Worm (Caenorhabditis elegans) whole organism, mixed stage, embryonic: Measurements from ENCODE around the gene his-70.

Source experiments
- bed-3 ChIP-seq: fragments of 200-800 bp; sonication (Bioruptor generic); optimal IDR thresholded peaks from 3 replicates; lab custom pipeline; 2018; ENCODE audit warnings: mild to moderate bottlenecking, missing genetic modification characterization, moderate library complexity, missing compliant biosample characterization
- blmp-1 ChIP-seq: fragments of 150-350 bp; optimal IDR thresholded peaks from 2 replicates; lab custom pipeline; 2014; ENCODE audit warnings: missing biosample characterization, missing genetic modification characterization
- ceh-39 ChIP-seq: fragments of 150-350 bp; optimal IDR thresholded peaks from 2 replicates; lab custom pipeline; 2014; ENCODE audit warnings: missing biosample characterization, missing genetic modification characterization
- ceh-43 ChIP-seq: fragments of 200-800 bp; sonication (Bioruptor generic); optimal IDR thresholded peaks from 2 replicates; lab custom pipeline; 2018; ENCODE audit warnings: mild to moderate bottlenecking, missing genetic modification characterization, moderate library complexity, missing compliant biosample characterization
- ceh-83 ChIP-seq: fragments of 200-800 bp; sonication (Bioruptor generic); optimal IDR thresholded peaks from 2 replicates; lab custom pipeline; 2018; ENCODE audit warnings: mild to moderate bottlenecking, missing genetic modification characterization, missing compliant biosample characterization
- ces-1 ChIP-seq: fragments of 150-350 bp; optimal IDR thresholded peaks from 2 replicates; lab custom pipeline; 2014; ENCODE audit warnings: missing biosample characterization, missing genetic modification reagents, missing genetic modification characterization
- cnd-1 ChIP-seq: fragments of 200-800 bp; sonication (Bioruptor generic); optimal IDR thresholded peaks from 2 replicates; lab custom pipeline; 2018; ENCODE audit warnings: mild to moderate bottlenecking, missing genetic modification characterization, missing compliant biosample characterization
- drap-1 ChIP-seq: fragments of 200-800 bp; sonication (Bioruptor generic); optimal IDR thresholded peaks from 3 replicates; lab custom pipeline; 2018; ENCODE audit warnings: mild to moderate bottlenecking, missing genetic modification characterization, missing compliant biosample characterization
- elt-1 ChIP-seq: sonication (generic microtip); optimal IDR thresholded peaks from 2 replicates; lab custom pipeline; 2017; ENCODE audit warnings: missing genetic modification characterization, mild to moderate bottlenecking, missing compliant biosample characterization, antibody characterized with exemption, moderate library complexity, borderline replicate concordance; ENCODE audit not compliant: insufficient read depth
- ham-2 ChIP-seq: fragments of 200-800 bp; sonication (Bioruptor generic); optimal IDR thresholded peaks from 2 replicates; lab custom pipeline; 2018; ENCODE audit warnings: mild to moderate bottlenecking, missing genetic modification characterization, missing compliant biosample characterization
- hlh-1 ChIP-seq: fragments of 150-350 bp; optimal IDR thresholded peaks from 2 replicates; lab custom pipeline; 2014; ENCODE audit warnings: missing biosample characterization, missing genetic modification reagents, missing genetic modification characterization
- lin-13 ChIP-seq: fragments of 150-350 bp; optimal IDR thresholded peaks from 2 replicates; lab custom pipeline; 2014; ENCODE audit warnings: missing biosample characterization, missing genetic modification characterization
- lin-32 ChIP-seq: fragments of 200-800 bp; sonication (Bioruptor generic); optimal IDR thresholded peaks from 2 replicates; lab custom pipeline; 2018; ENCODE audit warnings: mild to moderate bottlenecking, missing genetic modification characterization, missing compliant biosample characterization
- lsy-2 ChIP-seq: fragments of 150-350 bp; optimal IDR thresholded peaks from 2 replicates; lab custom pipeline; 2014; ENCODE audit warnings: missing biosample characterization, missing genetic modification characterization
- mab-5 ChIP-seq: fragments of 150-350 bp; optimal IDR thresholded peaks from 2 replicates; lab custom pipeline; 2014; ENCODE audit warnings: missing biosample characterization, missing genetic modification characterization
- mep-1 ChIP-seq: fragments of 150-350 bp; optimal IDR thresholded peaks from 2 replicates; lab custom pipeline; 2017; ENCODE audit warnings: missing biosample characterization, missing genetic modification reagents, missing genetic modification characterization, inconsistent platforms
- mls-2 ChIP-seq: sonication (generic microtip); optimal IDR thresholded peaks from 2 replicates; lab custom pipeline; 2016; ENCODE audit warnings: mild to moderate bottlenecking, missing genetic modification characterization, moderate library complexity, missing compliant biosample characterization
- nhr-12 ChIP-seq: fragments of 150-350 bp; optimal IDR thresholded peaks from 2 replicates; lab custom pipeline; 2014; ENCODE audit warnings: missing biosample characterization, missing genetic modification characterization
- nhr-2 ChIP-seq: fragments of 150-350 bp; optimal IDR thresholded peaks from 2 replicates; lab custom pipeline; 2014; ENCODE audit warnings: missing biosample characterization, missing genetic modification characterization
- nhr-237 ChIP-seq: fragments of 150-350 bp; optimal IDR thresholded peaks from 2 replicates; lab custom pipeline; 2014; ENCODE audit warnings: missing biosample characterization, missing genetic modification characterization
- nhr-28 ChIP-seq: fragments of 150-350 bp; optimal IDR thresholded peaks from 2 replicates; lab custom pipeline; 2014; ENCODE audit warnings: missing biosample characterization, missing genetic modification characterization
- nhr-76 ChIP-seq: sonication (generic microtip); optimal IDR thresholded peaks from 2 replicates; lab custom pipeline; 2017; ENCODE audit warnings: missing biosample characterization, missing genetic modification characterization
- pha-4 ChIP-seq: fragments of 150-350 bp; optimal IDR thresholded peaks from 2 replicates; lab custom pipeline; 2018; ENCODE audit warnings: missing biosample characterization, missing genetic modification reagents, missing genetic modification characterization
- sem-2 ChIP-seq: fragments of 200-800 bp; sonication (Bioruptor generic); optimal IDR thresholded peaks from 2 replicates; lab custom pipeline; 2018; ENCODE audit warnings: mild to moderate bottlenecking, missing genetic modification characterization, missing compliant biosample characterization
- snpc-4 ChIP-seq: fragments of 150-350 bp; optimal IDR thresholded peaks from 2 replicates; lab custom pipeline; 2014; ENCODE audit warnings: missing biosample characterization, missing genetic modification characterization
- sptf-1 ChIP-seq: sonication (generic microtip); optimal IDR thresholded peaks from 2 replicates; lab custom pipeline; 2017; ENCODE audit warnings: mild to moderate bottlenecking, missing genetic modification characterization, moderate library complexity, missing compliant biosample characterization
- tbx-8 ChIP-seq: fragments of 200-800 bp; sonication (Bioruptor generic); optimal IDR thresholded peaks from 2 replicates; lab custom pipeline; 2018; ENCODE audit warnings: mild to moderate bottlenecking, missing genetic modification characterization, moderate library complexity, missing compliant biosample characterization
- unc-120 ChIP-seq: sonication (generic microtip); optimal IDR thresholded peaks from 2 replicates; lab custom pipeline; 2017; ENCODE audit warnings: missing genetic modification characterization, missing compliant biosample characterization; ENCODE audit not compliant: poor library complexity, severe bottlenecking
- unc-39 ChIP-seq: fragments of 150-350 bp; optimal IDR thresholded peaks from 2 replicates; lab custom pipeline; 2014; ENCODE audit warnings: missing biosample characterization, missing genetic modification characterization
- unc-62 ChIP-seq: fragments of 150-350 bp; optimal IDR thresholded peaks from 2 replicates; lab custom pipeline; 2014; ENCODE audit warnings: missing biosample characterization, missing genetic modification reagents, missing genetic modification characterization
- zip-8 ChIP-seq: fragments of 150-350 bp; optimal IDR thresholded peaks from 2 replicates; lab custom pipeline; 2014; ENCODE audit warnings: missing biosample characterization, missing genetic modification characterization
- ztf-11 ChIP-seq: fragments of 150-350 bp; optimal IDR thresholded peaks from 2 replicates; lab custom pipeline; 2014; ENCODE audit warnings: missing biosample characterization, missing genetic modification characterization

The his-70 gene

DNA sequence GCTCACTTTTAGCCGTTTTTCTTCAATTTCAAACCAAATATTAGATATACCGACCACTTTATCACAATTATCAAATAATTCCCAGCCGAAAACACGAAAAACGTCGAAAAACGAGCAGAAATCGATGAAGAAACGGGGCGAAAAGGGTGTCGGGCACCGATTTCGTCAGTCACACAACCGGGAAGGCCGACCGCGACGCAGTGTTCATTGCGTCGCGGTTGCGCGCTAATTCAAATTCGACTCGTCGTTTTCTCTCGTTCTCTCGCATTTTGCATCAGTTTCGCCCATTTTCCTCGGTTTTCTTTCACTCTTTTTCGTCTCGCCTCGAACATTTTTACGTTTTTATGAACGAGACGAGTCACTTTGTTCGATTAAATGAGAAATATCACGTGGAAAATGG, 27.6 kb upstream of the his-70 start:
- TF ChIP-seq drap-1 (no peak), nhr-12 (tag; lab: Kevin White, UChicago) (no peak), unc-120 (tag; lab: Kevin White, UChicago) (peak; percentile 16), bed-3 (GFP tag; lab: Kevin White, UChicago) (no peak), ceh-39 (tag; lab: Kevin White, UChicago) (peak; percentile 68), sptf-1 (tag; lab: Kevin White, UChicago) (peak; percentile 45), lsy-2 (peak; percentile 79), pha-4 (peak; percentile 74), ceh-43 (GFP tag; lab: Kevin White, UChicago) (no peak), hlh-1 (tag; lab: Kevin White, UChicago) (peak; percentile 43), ces-1 (peak; percentile 83), sem-2 (GFP tag; lab: Kevin White, UChicago) (no peak), nhr-237 (tag; lab: Kevin White, UChicago) (peak; percentile 54), mep-1 (peak; percentile 77), ham-2 (GFP tag; lab: Kevin White, UChicago) (peak; percentile 24), blmp-1 (no peak), lin-13 (tag; lab: Kevin White, UChicago) (peak; percentile 79), ceh-83 (GFP tag; lab: Kevin White, UChicago) (peak; percentile 27), unc-39 (tag; lab: Kevin White, UChicago) (no peak), mls-2 (tag; lab: Kevin White, UChicago) (peak; percentile 27)

ce11 chrIII:4087064-4087463, 27.1 kb upstream of the his-70 start:
- TF ChIP-seq unc-120 (tag; lab: Kevin White, UChicago) = no peak
- no peak for TF ChIP-seq mls-2 (tag; lab: Kevin White, UChicago)
- TF ChIP-seq ces-1 = no peak
- no peak for TF ChIP-seq pha-4
- no peak for TF ChIP-seq mab-5 (tag; lab: Kevin White, UChicago)
- TF ChIP-seq sem-2 (GFP tag; lab: Kevin White, UChicago) = no peak
- TF ChIP-seq lin-13 (tag; lab: Kevin White, UChicago) = no peak
- TF ChIP-seq mep-1 = no peak
- no peak for TF ChIP-seq nhr-28
- no peak for TF ChIP-seq tbx-8 (GFP tag; lab: Kevin White, UChicago)
- no peak for TF ChIP-seq nhr-2 (tag; lab: Kevin White, UChicago)
- TF ChIP-seq ham-2 (GFP tag; lab: Kevin White, UChicago) = no peak
- no peak for TF ChIP-seq bed-3 (GFP tag; lab: Kevin White, UChicago)
- no peak for TF ChIP-seq ztf-11 (tag; lab: Kevin White, UChicago)
- TF ChIP-seq nhr-237 (tag; lab: Kevin White, UChicago) = no peak
- TF ChIP-seq zip-8 (tag; lab: Kevin White, UChicago) = no peak
- no peak for TF ChIP-seq nhr-76 (tag; lab: Kevin White, UChicago)
- no peak for TF ChIP-seq blmp-1
- no peak for TF ChIP-seq snpc-4 (tag; lab: Kevin White, UChicago)
- TF ChIP-seq, all 35 proteins: peak for 0

DNA sequence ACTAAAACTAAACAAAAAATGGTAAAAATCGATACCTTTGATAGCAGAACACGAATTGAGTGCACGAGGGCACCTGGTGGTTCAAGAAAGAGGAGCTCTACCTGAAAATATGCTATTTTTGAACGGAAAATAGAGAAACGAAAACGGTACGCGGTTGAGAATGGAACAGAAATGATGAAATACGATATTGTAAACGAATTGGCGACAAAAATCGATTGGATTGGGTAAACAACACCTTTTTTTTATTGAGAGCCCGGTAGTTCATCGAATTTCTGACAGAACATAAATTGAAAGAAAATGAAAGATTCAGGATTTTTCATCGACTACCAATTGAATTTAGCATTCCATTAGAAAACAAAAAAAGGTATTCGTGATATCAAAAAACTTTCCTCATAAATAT, 26.6 kb upstream of the his-70 start, which contains the start of gene kin-19:
Gene kin-19, minus strand, starts transcription at position 101 of the 400 bp plus-strand sequence.
- no peak for TF ChIP-seq hlh-1 (tag; lab: Kevin White, UChicago)
- TF ChIP-seq unc-120 (tag; lab: Kevin White, UChicago) = no peak
- TF ChIP-seq unc-62 (GFP tag; lab: Kevin White, UChicago) = no peak
- TF ChIP-seq mab-5 (tag; lab: Kevin White, UChicago) = no peak
- no peak for TF ChIP-seq cnd-1
- TF ChIP-seq nhr-12 (tag; lab: Kevin White, UChicago) = no peak
- no peak for TF ChIP-seq nhr-237 (tag; lab: Kevin White, UChicago)

DNA sequence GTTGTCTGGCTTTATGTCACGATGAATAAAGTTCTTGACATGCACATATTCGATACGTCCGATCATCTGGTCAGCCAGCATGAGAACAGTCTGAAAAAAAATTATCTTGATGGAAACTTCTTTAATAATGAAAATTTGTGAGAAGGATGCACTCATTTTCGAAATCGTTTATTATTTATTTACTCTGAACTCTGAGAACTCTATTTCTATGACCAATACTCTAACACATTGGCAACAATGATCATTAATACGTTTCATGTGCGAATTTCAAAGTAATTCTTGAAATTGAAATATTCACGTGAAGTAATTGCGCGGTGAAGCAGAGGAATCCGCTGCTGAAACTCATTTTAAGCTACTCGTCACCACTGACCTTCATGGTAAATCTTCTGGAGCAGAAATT, 25.7 kb upstream of the his-70 start:
- TF ChIP-seq zip-8 (tag; lab: Kevin White, UChicago) (no peak), nhr-237 (tag; lab: Kevin White, UChicago) (no peak), elt-1 (tag; lab: Kevin White, UChicago) (no peak), hlh-1 (tag; lab: Kevin White, UChicago) (no peak), ces-1 (no peak), mab-5 (tag; lab: Kevin White, UChicago) (no peak), lin-32 (GFP tag; lab: Kevin White, UChicago) (no peak), blmp-1 (no peak), pha-4 (no peak), unc-39 (tag; lab: Kevin White, UChicago) (no peak), mls-2 (tag; lab: Kevin White, UChicago) (no peak)
